Fruit fly (Drosophila melanogaster) whole organism, embryonic: Measurements from ENCODE around the gene TfIIFbeta.

Source experiments
- Atf-2 ChIP-seq: fragments of 200-800 bp; sonication (Bioruptor generic); optimal IDR thresholded peaks from 2 replicates; lab custom pipeline; 2016; ENCODE audit warnings: missing biosample characterization, missing genetic modification characterization
- B-H1 ChIP-seq: fragments of 200-800 bp; sonication (Bioruptor generic); IDR thresholded peaks from 3 replicates; pipeline ENCODE4 v1.3.6; 2022; ENCODE audit warnings: missing biosample characterization, missing genetic modification characterization
- BEAF-32 ChIP-seq: fragments of 200-800 bp; sonication (Bioruptor generic); optimal IDR thresholded peaks from 3 replicates; lab custom pipeline; 2017; ENCODE audit warnings: missing biosample characterization, missing genetic modification characterization, mild to moderate bottlenecking, moderate library complexity, missing genetic modification reagents
- CG11504 ChIP-seq: fragments of 200-800 bp; sonication (Bioruptor generic); optimal IDR thresholded peaks from 3 replicates; lab custom pipeline; 2019; ENCODE audit warnings: missing biosample characterization, mild to moderate bottlenecking, missing genetic modification characterization, moderate library complexity
- CG11560 ChIP-seq: fragments of 200-800 bp; sonication (Bioruptor generic); IDR thresholded peaks from 3 replicates; pipeline ENCODE4 v1.3.6; 2022; ENCODE audit warnings: missing biosample characterization, missing genetic modification characterization
- CG13287 ChIP-seq: fragments of 200-800 bp; sonication (Bioruptor generic); IDR thresholded peaks from 2 replicates; pipeline ENCODE4 v1.3.6; 2022; ENCODE audit warnings: missing biosample characterization, missing genetic modification characterization; ENCODE audit not compliant: partially characterized antibody
- CG13624 ChIP-seq: fragments of 200-800 bp; sonication (Bioruptor generic); optimal IDR thresholded peaks from 2 replicates; lab custom pipeline; 2016; ENCODE audit warnings: missing biosample characterization, missing genetic modification characterization
- CG16779 ChIP-seq: fragments of 200-800 bp; sonication (Bioruptor generic); IDR thresholded peaks from 2 replicates; pipeline ENCODE4 v1.3.6; 2022; ENCODE audit warnings: missing biosample characterization, missing genetic modification characterization
- CG17361 ChIP-seq: fragments of 200-800 bp; sonication (Bioruptor generic); IDR thresholded peaks from 3 replicates; pipeline ENCODE4 v1.3.6; 2022; ENCODE audit warnings: missing biosample characterization, missing genetic modification characterization
- CG17802 ChIP-seq: fragments of 200-800 bp; sonication (Bioruptor generic); optimal IDR thresholded peaks from 2 replicates; lab custom pipeline; 2018; ENCODE audit warnings: missing biosample characterization, mild to moderate bottlenecking, missing genetic modification characterization, moderate library complexity
- CG1832 ChIP-seq: fragments of 200-800 bp; sonication (Bioruptor generic); optimal IDR thresholded peaks from 2 replicates; lab custom pipeline; 2017; ENCODE audit warnings: missing biosample characterization, mild to moderate bottlenecking, missing genetic modification characterization, inconsistent platforms
- CG3065 ChIP-seq: fragments of 200-800 bp; sonication (Bioruptor generic); optimal IDR thresholded peaks from 2 replicates; lab custom pipeline; 2016; ENCODE audit warnings: missing biosample characterization, missing genetic modification characterization
- CG32772 ChIP-seq: fragments of 200-800 bp; sonication (Bioruptor generic); IDR thresholded peaks from 2 replicates; pipeline ENCODE4 v1.3.6; 2022; ENCODE audit warnings: missing biosample characterization, missing genetic modification characterization
- CG3281 ChIP-seq: fragments of 200-800 bp; sonication (Bioruptor generic); optimal IDR thresholded peaks from 3 replicates; lab custom pipeline; 2017; ENCODE audit warnings: missing biosample characterization, mild to moderate bottlenecking, missing genetic modification characterization
- CG33557 ChIP-seq: fragments of 200-800 bp; sonication (Bioruptor generic); optimal IDR thresholded peaks from 2 replicates; lab custom pipeline; 2019; ENCODE audit warnings: missing biosample characterization, mild to moderate bottlenecking, missing genetic modification characterization, moderate library complexity
- CG3726 ChIP-seq: fragments of 200-800 bp; sonication (Bioruptor generic); IDR thresholded peaks from 3 replicates; pipeline ENCODE4, ENCODE4 v1.3.6; 2022; ENCODE audit warnings: missing biosample characterization, missing genetic modification characterization
- CG4360 ChIP-seq: fragments of 200-800 bp; sonication (Bioruptor generic); IDR thresholded peaks from 2 replicates; pipeline ENCODE4 v1.3.6; 2022; ENCODE audit warnings: missing biosample characterization, missing genetic modification characterization
- CG4820 ChIP-seq: fragments of 200-800 bp; sonication (Bioruptor generic); optimal IDR thresholded peaks from 3 replicates; lab custom pipeline; 2016; ENCODE audit warnings: missing biosample characterization, missing genetic modification characterization
- CG4854 ChIP-seq: fragments of 200-800 bp; sonication (Bioruptor generic); optimal IDR thresholded peaks from 2 replicates; lab custom pipeline; 2016; ENCODE audit warnings: missing biosample characterization, missing genetic modification characterization, inconsistent platforms
- CG6272 ChIP-seq: fragments of 200-800 bp; sonication (Bioruptor generic); IDR thresholded peaks from 2 replicates; pipeline ENCODE4 v1.3.6; 2022; ENCODE audit warnings: missing biosample characterization, missing genetic modification characterization
- CG9609 ChIP-seq: fragments of 200-800 bp; sonication (Bioruptor generic); optimal IDR thresholded peaks from 3 replicates; lab custom pipeline; 2016; ENCODE audit warnings: missing biosample characterization, missing genetic modification characterization
- CoRest ChIP-seq: fragments of 200-800 bp; sonication (Bioruptor generic); optimal IDR thresholded peaks from 3 replicates; lab custom pipeline; 2018; ENCODE audit warnings: missing biosample characterization, mild to moderate bottlenecking, missing genetic modification characterization, moderate library complexity
- D19A ChIP-seq: fragments of 200-800 bp; optimal IDR thresholded peaks from 3 replicates; lab custom pipeline; 2019; ENCODE audit warnings: missing biosample characterization, mild to moderate bottlenecking, missing genetic modification characterization, moderate library complexity
- Dip2 ChIP-seq: fragments of 200-800 bp; sonication (Bioruptor generic); IDR thresholded peaks from 2 replicates; pipeline ENCODE4 v1.3.6; 2022; ENCODE audit warnings: missing biosample characterization, missing genetic modification characterization
- Fer3 ChIP-seq: fragments of 200-800 bp; sonication (Bioruptor generic); optimal IDR thresholded peaks from 2 replicates; lab custom pipeline; 2018; ENCODE audit warnings: missing biosample characterization, mild to moderate bottlenecking, missing genetic modification characterization, moderate library complexity
- HLH3B ChIP-seq: fragments of 200-800 bp; sonication (Bioruptor generic); IDR thresholded peaks from 2 replicates; pipeline ENCODE4 v1.3.6; 2022; ENCODE audit warnings: missing biosample characterization, missing genetic modification characterization
- HmgZ ChIP-seq: fragments of 200-800 bp; sonication (Bioruptor generic); optimal IDR thresholded peaks from 2 replicates; lab custom pipeline; 2018; ENCODE audit warnings: missing biosample characterization, mild to moderate bottlenecking, missing genetic modification characterization
- Oaz ChIP-seq: fragments of 200-800 bp; sonication (Bioruptor generic); IDR thresholded peaks from 2 replicates; pipeline ENCODE4 v1.3.6; 2022; ENCODE audit warnings: missing biosample characterization, missing genetic modification characterization
- Trl ChIP-seq, 3 experiments: fragments of >200 bp in 2 of 3; fragments of 200-800 bp in 1 of 3; sonication (Bioruptor generic) in 1 of 3; optimal IDR thresholded peaks; 2 replicates in 1 of 3; 3 replicates in 2 of 3; lab custom pipeline; 2016 to 2017; ENCODE audit warnings: missing biosample characterization in 1 of 3, missing genetic modification characterization in 1 of 3
- YL-1 ChIP-seq: fragments of 200-800 bp; sonication (Bioruptor generic); optimal IDR thresholded peaks from 3 replicates; lab custom pipeline; 2017; ENCODE audit warnings: missing biosample characterization, mild to moderate bottlenecking, missing genetic modification characterization
- abd-A ChIP-seq: fragments of 200-800 bp; sonication (Bioruptor generic); optimal IDR thresholded peaks from 3 replicates; lab custom pipeline; 2019; ENCODE audit warnings: missing biosample characterization, mild to moderate bottlenecking, missing genetic modification characterization, moderate library complexity
- aop ChIP-seq: fragments of 200-800 bp; sonication (Bioruptor generic); IDR thresholded peaks from 2 replicates; pipeline ENCODE4 v1.3.6; 2022; ENCODE audit warnings: missing biosample characterization, missing genetic modification characterization
- caup ChIP-seq: fragments of 200-800 bp; sonication (Bioruptor generic); optimal IDR thresholded peaks from 3 replicates; lab custom pipeline; 2017; ENCODE audit warnings: missing biosample characterization, mild to moderate bottlenecking, missing genetic modification characterization, moderate library complexity; ENCODE audit not compliant: severe bottlenecking
- dimm ChIP-seq: fragments of 200-800 bp; sonication (Bioruptor generic); IDR thresholded peaks from 2 replicates; pipeline ENCODE4 v1.3.6; 2022; ENCODE audit warnings: missing biosample characterization, missing genetic modification characterization
- gfzf ChIP-seq: fragments of 200-800 bp; sonication (Bioruptor generic); optimal IDR thresholded peaks from 2 replicates; lab custom pipeline; 2016; ENCODE audit warnings: missing biosample characterization, mild to moderate bottlenecking, missing genetic modification characterization, moderate library complexity
- grn ChIP-seq: fragments of 200-800 bp; sonication (Bioruptor generic); optimal IDR thresholded peaks from 3 replicates; lab custom pipeline; 2017; ENCODE audit warnings: missing biosample characterization, missing genetic modification characterization
- ham ChIP-seq: fragments of 200-800 bp; sonication (Bioruptor generic); IDR thresholded peaks from 2 replicates; pipeline ENCODE4 v1.3.6; 2022; ENCODE audit warnings: missing biosample characterization, missing genetic modification characterization
- hbn ChIP-seq: fragments of 200-800 bp; sonication (Bioruptor generic); IDR thresholded peaks from 2 replicates; pipeline ENCODE4 v1.3.6; 2022; ENCODE audit warnings: missing biosample characterization, missing genetic modification characterization; ENCODE audit not compliant: partially characterized antibody
- inv ChIP-seq: fragments of 200-800 bp; sonication (Bioruptor generic); IDR thresholded peaks from 2 replicates; pipeline ENCODE4 v1.3.6; 2022; ENCODE audit warnings: missing biosample characterization, missing genetic modification characterization; ENCODE audit not compliant: partially characterized antibody
- kni ChIP-seq: fragments of 200-800 bp; sonication (Bioruptor generic); optimal IDR thresholded peaks from 3 replicates; lab custom pipeline; 2017; ENCODE audit warnings: mild to moderate bottlenecking, missing biosample characterization, missing genetic modification reagents, missing genetic modification characterization
- lilli ChIP-seq: fragments of 200-800 bp; sonication (Bioruptor generic); optimal IDR thresholded peaks from 3 replicates; lab custom pipeline; 2016; ENCODE audit warnings: missing biosample characterization, missing genetic modification characterization
- lmd ChIP-seq: fragments of 200-800 bp; sonication (Bioruptor generic); IDR thresholded peaks from 2 replicates; pipeline ENCODE4 v1.3.6; 2022; ENCODE audit warnings: missing biosample characterization, missing genetic modification characterization
- nerfin-1 ChIP-seq: fragments of 200-800 bp; sonication (Bioruptor generic); optimal IDR thresholded peaks from 3 replicates; lab custom pipeline; 2019; ENCODE audit warnings: missing biosample characterization, mild to moderate bottlenecking, missing genetic modification characterization, moderate library complexity
- nom ChIP-seq: fragments of 200-800 bp; sonication (Bioruptor generic); optimal IDR thresholded peaks from 2 replicates; lab custom pipeline; 2017; ENCODE audit warnings: missing biosample characterization, missing genetic modification characterization, mild to moderate bottlenecking, moderate library complexity, missing genetic modification reagents
- prd ChIP-seq, 3 experiments: fragments of >200 bp in 2 of 3; fragments of 200-800 bp in 1 of 3; sonication (Bioruptor generic) in 1 of 3; optimal IDR thresholded peaks in 2 of 3; IDR thresholded peaks in 1 of 3; 2 replicates in 2 of 3; 3 replicates in 1 of 3; pipeline versions ENCODE4 v1.3.6 to Lab custom; 2017 to 2022; ENCODE audit warnings: missing biosample characterization in 1 of 3, missing genetic modification characterization in 1 of 3
- slbo ChIP-seq: fragments of 200-800 bp; sonication (Bioruptor generic); IDR thresholded peaks from 2 replicates; pipeline ENCODE4 v1.3.6; 2022; ENCODE audit warnings: missing biosample characterization, missing genetic modification characterization
- so ChIP-seq: fragments of 200-800 bp; sonication (Bioruptor generic); IDR thresholded peaks from 3 replicates; pipeline ENCODE4 v1.3.6; 2022; ENCODE audit warnings: missing biosample characterization, missing genetic modification characterization
- tio ChIP-seq: fragments of 200-800 bp; sonication (Bioruptor generic); optimal IDR thresholded peaks from 2 replicates; lab custom pipeline; 2017; ENCODE audit warnings: missing biosample characterization, missing genetic modification characterization, inconsistent platforms
- toy ChIP-seq: fragments of 200-800 bp; sonication (Bioruptor generic); IDR thresholded peaks from 2 replicates; pipeline ENCODE4 v1.3.6; 2022; ENCODE audit warnings: missing biosample characterization, missing genetic modification characterization
- unc-4 ChIP-seq: fragments of 200-800 bp; sonication (Bioruptor generic); IDR thresholded peaks from 2 replicates; pipeline ENCODE4 v1.3.6; 2022; ENCODE audit warnings: missing biosample characterization, missing genetic modification characterization; ENCODE audit not compliant: partially characterized antibody

Gene TfIIFbeta

DNA sequence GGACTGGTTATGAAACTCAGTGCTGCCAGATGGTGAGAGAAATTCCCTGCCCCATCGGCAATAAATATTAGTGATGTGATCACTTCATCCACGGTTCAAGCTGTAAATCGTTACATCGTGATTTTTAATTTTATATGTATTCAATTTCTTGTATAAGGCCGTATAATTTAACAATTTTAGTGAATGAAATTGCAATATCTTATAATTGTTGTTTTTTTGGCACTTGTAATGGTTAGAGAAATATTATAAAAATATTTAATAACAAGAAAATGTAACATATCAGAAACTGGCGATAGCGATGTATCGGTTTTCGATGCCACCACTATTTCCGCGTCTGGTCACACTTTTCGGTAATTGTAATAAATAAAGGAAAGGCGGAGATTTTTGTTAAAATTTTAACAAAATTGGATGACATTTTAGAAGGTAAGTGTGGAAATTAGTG lies 16.5 kb upstream of the TfIIFbeta start, which contains the start of the genes mRpL37 and Rbp1 (continued):
- TF ChIP-seq CoRest (tag; lab: Kevin White, UChicago) (peak; percentile 90), CG17802 (tag; lab: Kevin White, UChicago) (no peak), Oaz (no peak), unc-4 (peak; percentile 94), CG4820 (GFP tag; lab: Kevin White, UChicago) (peak; percentile 76), nerfin-1 (tag; lab: Kevin White, UChicago) (no peak), CG32772 (peak; percentile 64; the same call in 1 of the 2 replicates), tio (GFP tag; lab: Kevin White, UChicago) (peak; percentile 66), Dip2 (GFP tag; lab: Robert Waterston, UW) (no peak), inv (GFP tag; lab: Robert Waterston, UW) (peak; percentile 92), Atf-2 (GFP tag; lab: Kevin White, UChicago) (peak; percentile 48), CG9609 (no peak), lilli (peak; percentile 81), HmgZ (tag; lab: Kevin White, UChicago) (peak; percentile 72), CG3726 (GFP tag; lab: Robert Waterston, UW) (no peak), CG3065 (GFP tag; lab: Kevin White, UChicago) (peak; percentile 23), lmd (GFP tag; lab: Robert Waterston, UW) (peak; percentile 70), aop (GFP tag; lab: Robert Waterston, UW) (no peak), CG33557 (GFP tag; lab: Kevin White, UChicago) (peak; percentile 80), CG3281 (GFP tag; lab: Kevin White, UChicago) (peak; percentile 57), grn (GFP tag; lab: Kevin White, UChicago) (no peak), caup (GFP tag; lab: Kevin White, UChicago) (peak; percentile 44), CG1832 (no peak), YL-1 (GFP tag; lab: Kevin White, UChicago) (peak; percentile 76), BEAF-32 (GFP tag; lab: Kevin White, UChicago) (peak; percentile 97), CG13624 (peak; percentile 33), abd-A (tag; lab: Kevin White, UChicago) (no peak), CG13287 (peak; percentile 84), D19A (no peak), CG6272 (GFP tag; lab: Robert Waterston, UW) (peak; percentile 87), toy (GFP tag; lab: Robert Waterston, UW) (no peak), hbn (peak; percentile 78), kni (no peak), ham (no peak), CG4360 (GFP tag; lab: Robert Waterston, UW) (no peak), slbo (GFP tag; lab: Robert Waterston, UW) (peak; percentile 85), CG4854 (GFP tag; lab: Kevin White, UChicago) (peak; percentile 59), HLH3B (peak; percentile 71; the same call in 1 of the 2 replicates), CG11560 (no peak), Fer3 (tag; lab: Kevin White, UChicago) (peak; percentile 67), Trl (optimal IDR thresholded peaks at IDR 0.05; lab: Kevin White, UChicago) (no peak), Trl (GFP tag; optimal IDR thresholded peaks at IDR 0.05; lab: Kevin White, UChicago) (peak; percentile 69), gfzf (GFP tag; lab: Kevin White, UChicago) (peak; percentile 42), nom (GFP tag; lab: Kevin White, UChicago) (no peak), CG17361 (GFP tag; lab: Robert Waterston, UW) (peak; percentile 91), prd (optimal IDR thresholded peaks at IDR 0.05; lab: Kevin White, UChicago) (no peak), prd (GFP tag; IDR thresholded peaks at IDR 0.05; lab: Robert Waterston, UW) (peak; percentile 90), B-H1 (GFP tag; lab: Robert Waterston, UW) (peak; percentile 55; the same call in 1 of the 3 replicates), dimm (GFP tag; lab: Robert Waterston, UW) (no peak), CG11504 (tag; lab: Kevin White, UChicago) (peak; percentile 81), CG16779 (GFP tag; lab: Robert Waterston, UW) (no peak), so (no peak)
